Worm (Caenorhabditis elegans): ENCODE measurements around the gene Y75B8A.24.

DNA sequence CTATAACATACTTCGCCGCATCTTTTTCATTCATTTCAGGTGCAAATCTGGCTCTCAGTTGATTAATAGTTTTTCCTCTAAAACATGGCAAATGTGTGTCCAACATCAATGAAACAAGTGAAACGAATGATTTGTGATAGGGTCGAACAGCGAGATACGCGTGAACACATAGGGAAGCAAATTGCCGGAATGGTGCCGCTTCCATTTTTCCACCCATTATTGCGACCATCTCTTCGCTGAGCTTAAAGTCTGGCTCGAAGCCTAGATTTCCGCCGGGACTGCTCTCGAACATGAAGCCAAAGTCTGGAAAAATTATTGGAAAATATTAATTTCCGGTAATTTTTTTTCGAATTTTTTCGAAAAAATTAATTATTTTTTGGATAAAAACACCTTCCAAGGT lies 20.2 kb downstream of the Y75B8A.24 start:
- no peak for TF ChIP-seq pes-1 (GFP tag; IDR thresholded peaks at IDR 0.05)
- TF ChIP-seq ceh-13 (GFP tag; optimal IDR thresholded peaks at IDR 0.05), result no peak
- TF ChIP-seq sea-1 (GFP tag; conservative IDR thresholded peaks at IDR 0.05), result no peak
- TF ChIP-seq tra-4 (tag; optimal IDR thresholded peaks at IDR 0.05), result no peak
- TF ChIP-seq flt-1 (GFP tag; IDR thresholded peaks at IDR 0.05), result no peak
- no peak for TF ChIP-seq ama-1 (optimal IDR thresholded peaks at IDR 0.05)
